Worm (Caenorhabditis elegans) whole organism, L1 larva: ENCODE results near the gene AH9.4.

Experiments
- C04F5.9 ChIP-seq: sonication (generic microtip); optimal IDR thresholded peaks from 2 replicates; lab custom pipeline; 2016; ENCODE audit warnings: missing genetic modification characterization, missing compliant biosample characterization
- C16A3.4 ChIP-seq: fragments of 150-350 bp; optimal IDR thresholded peaks from 2 replicates; lab custom pipeline; 2014; ENCODE audit warnings: missing biosample characterization, missing genetic modification characterization
- ama-1 ChIP-seq: fragments of 150-350 bp; optimal IDR thresholded peaks from 2 replicates; lab custom pipeline; 2014
- blmp-1 ChIP-seq: fragments of 150-350 bp; optimal IDR thresholded peaks from 2 replicates; lab custom pipeline; 2014; ENCODE audit warnings: missing biosample characterization, missing genetic modification characterization
- ceh-63 ChIP-seq: fragments of 200-800 bp; sonication (Bioruptor generic); optimal IDR thresholded peaks from 2 replicates; lab custom pipeline; 2018; ENCODE audit warnings: mild to moderate bottlenecking, missing genetic modification characterization, missing compliant biosample characterization
- ceh-8 ChIP-seq: fragments of 200-800 bp; sonication (Bioruptor generic); optimal IDR thresholded peaks from 2 replicates; lab custom pipeline; 2018; ENCODE audit warnings: mild to moderate bottlenecking, missing genetic modification characterization, moderate library complexity, missing compliant biosample characterization
- ceh-82 ChIP-seq, 3 experiments: fragments of 150-350 bp in 1 of 3; sonication (generic microtip) in 2 of 3; optimal IDR thresholded peaks; 2 replicates each; lab custom pipeline; 2014 to 2017; ENCODE audit warnings: missing biosample characterization in 3 of 3, missing genetic modification characterization in 3 of 3
- ceh-88 ChIP-seq: fragments of 200-800 bp; sonication (Bioruptor generic); IDR thresholded peaks from 2 replicates; pipeline ENCODE4 v1.3.6; 2022; ENCODE audit warnings: missing genetic modification characterization, missing compliant biosample characterization
- ceh-90 ChIP-seq: sonication (generic microtip); optimal IDR thresholded peaks from 2 replicates; lab custom pipeline; 2016; ENCODE audit warnings: missing genetic modification characterization, missing compliant biosample characterization
- dpl-1 ChIP-seq, 3 experiments: fragments of 150-350 bp in 2 of 3; sonication (generic microtip) in 1 of 3; optimal IDR thresholded peaks; 2 replicates each; lab custom pipeline; 2014 to 2017; ENCODE audit warnings: missing biosample characterization in 3 of 3, missing genetic modification characterization in 3 of 3, missing genetic modification reagents in 3 of 3
- efl-1 ChIP-seq, 4 experiments: fragments of 150-350 bp; optimal IDR thresholded peaks in 3 of 4; peaks in 1 of 4; 1 replicate in 1 of 4; 2 replicates in 3 of 4; lab custom pipeline; 2014; ENCODE audit warnings: missing biosample characterization in 2 of 4, missing genetic modification characterization in 2 of 4, missing genetic modification reagents in 2 of 4
- egl-27 ChIP-seq, 2 experiments: fragments of 150-350 bp in 1 of 2; sonication (generic microtip); optimal IDR thresholded peaks; 3 replicates each; lab custom pipeline; 2017 to 2018; ENCODE audit warnings: missing biosample characterization in 2 of 2, missing genetic modification characterization in 2 of 2, missing genetic modification reagents in 2 of 2
- elt-2 ChIP-seq: sonication (generic microtip); optimal IDR thresholded peaks from 2 replicates; lab custom pipeline; 2016; ENCODE audit warnings: missing genetic modification characterization, mild to moderate bottlenecking, inconsistent platforms, missing compliant biosample characterization, missing genetic modification reagents
- elt-3 ChIP-seq, 6 experiments: fragments of 150-350 bp in 1 of 6; sonication (generic microtip); optimal IDR thresholded peaks; 2 replicates each; lab custom pipeline; 2017 to 2018; ENCODE audit warnings: missing biosample characterization in 6 of 6, missing genetic modification characterization in 6 of 6, inconsistent platforms in 1 of 6
- ets-5 ChIP-seq: fragments of 200-800 bp; sonication (Bioruptor generic); IDR thresholded peaks from 2 replicates; pipeline ENCODE4 v1.3.6; 2022; ENCODE audit warnings: missing genetic modification characterization, missing compliant biosample characterization
- grh-1 ChIP-seq: fragments of 200-800 bp; sonication (Bioruptor generic); IDR thresholded peaks from 2 replicates; pipeline ENCODE4 v1.3.6; 2022; ENCODE audit warnings: missing genetic modification reagents, missing genetic modification characterization, missing compliant biosample characterization
- hlh-17 ChIP-seq: fragments of 200-800 bp; sonication (Bioruptor generic); optimal IDR thresholded peaks from 2 replicates; lab custom pipeline; 2018; ENCODE audit warnings: missing genetic modification characterization, mild to moderate bottlenecking, missing compliant biosample characterization, moderate library complexity, borderline replicate concordance
- lin-14 ChIP-seq: fragments of 200-800 bp; sonication (Bioruptor generic); optimal IDR thresholded peaks from 2 replicates; lab custom pipeline; 2018; ENCODE audit warnings: mild to moderate bottlenecking, missing genetic modification characterization, moderate library complexity, missing compliant biosample characterization
- lin-15B ChIP-seq: fragments of 150-350 bp; sonication (generic microtip); optimal IDR thresholded peaks from 3 replicates; lab custom pipeline; 2014; ENCODE audit warnings: missing biosample characterization, missing genetic modification characterization
- lin-35 ChIP-seq, 2 experiments: fragments of 150-350 bp; optimal IDR thresholded peaks; 2 replicates each; lab custom pipeline; 2014; ENCODE audit warnings: missing biosample characterization in 2 of 2, missing genetic modification characterization in 2 of 2, missing genetic modification reagents in 2 of 2
- lir-3 ChIP-seq: sonication (generic microtip); optimal IDR thresholded peaks from 2 replicates; lab custom pipeline; 2016; ENCODE audit warnings: mild to moderate bottlenecking, missing genetic modification characterization, moderate library complexity, missing compliant biosample characterization; ENCODE audit not compliant: poor library complexity
- lsy-2 ChIP-seq, 2 experiments: fragments of 150-350 bp; optimal IDR thresholded peaks; 2 replicates each; lab custom pipeline; 2014; ENCODE audit warnings: missing biosample characterization in 2 of 2, missing genetic modification characterization in 2 of 2
- mdl-1 ChIP-seq, 2 experiments: fragments of 150-350 bp; optimal IDR thresholded peaks; 2 replicates each; lab custom pipeline; 2014 to 2017; ENCODE audit warnings: missing biosample characterization in 2 of 2, missing genetic modification characterization in 2 of 2, inconsistent platforms in 1 of 2
- mep-1 ChIP-seq: fragments of 150-350 bp; optimal IDR thresholded peaks from 2 replicates; lab custom pipeline; 2014; ENCODE audit warnings: missing biosample characterization, missing genetic modification characterization
- nhr-11 ChIP-seq: fragments of 150-350 bp; optimal IDR thresholded peaks from 2 replicates; lab custom pipeline; 2014; ENCODE audit warnings: missing biosample characterization, missing genetic modification characterization
- nhr-12 ChIP-seq: sonication (generic microtip); optimal IDR thresholded peaks from 2 replicates; lab custom pipeline; 2017; ENCODE audit warnings: missing biosample characterization, missing genetic modification characterization
- nhr-19 ChIP-seq: fragments of 200-800 bp; sonication (Bioruptor generic); conservative IDR thresholded peaks from 2 replicates; pipeline ENCODE4 v1.3.6; 2022; ENCODE audit warnings: missing genetic modification characterization, missing compliant biosample characterization
- nhr-20 ChIP-seq: sonication (generic microtip); optimal IDR thresholded peaks from 2 replicates; lab custom pipeline; 2016; ENCODE audit warnings: mild to moderate bottlenecking, missing genetic modification characterization, missing compliant biosample characterization
- nhr-47 ChIP-seq: sonication (generic microtip); optimal IDR thresholded peaks from 2 replicates; lab custom pipeline; 2016; ENCODE audit warnings: mild to moderate bottlenecking, missing genetic modification characterization, moderate library complexity, missing compliant biosample characterization
- nhr-71 ChIP-seq: sonication (generic microtip); optimal IDR thresholded peaks from 2 replicates; lab custom pipeline; 2016; ENCODE audit warnings: mild to moderate bottlenecking, missing genetic modification characterization, moderate library complexity, missing compliant biosample characterization
- nhr-77 ChIP-seq: fragments of 150-350 bp; optimal IDR thresholded peaks from 2 replicates; lab custom pipeline; 2014; ENCODE audit warnings: missing biosample characterization, missing genetic modification characterization
- nhr-85 ChIP-seq: sonication (generic microtip); peaks from one replicate; lab custom pipeline; 2016; ENCODE audit warnings: missing genetic modification characterization, inconsistent platforms, missing compliant biosample characterization
- nhr-90 ChIP-seq: sonication (generic microtip); optimal IDR thresholded peaks from 2 replicates; lab custom pipeline; 2016; ENCODE audit warnings: mild to moderate bottlenecking, missing genetic modification characterization, missing compliant biosample characterization; ENCODE audit not compliant: poor library complexity
- pag-3 ChIP-seq: sonication (generic microtip); optimal IDR thresholded peaks from 2 replicates; lab custom pipeline; 2017; ENCODE audit warnings: missing genetic modification characterization, mild to moderate bottlenecking, missing compliant biosample characterization, antibody characterized with exemption, borderline replicate concordance; ENCODE audit not compliant: insufficient read depth
- pax-3 ChIP-seq: fragments of 200-800 bp; sonication (Bioruptor generic); optimal IDR thresholded peaks from 2 replicates; lab custom pipeline; 2018; ENCODE audit warnings: mild to moderate bottlenecking, missing genetic modification characterization, moderate library complexity, missing compliant biosample characterization
- rnt-1 ChIP-seq: sonication (generic microtip); optimal IDR thresholded peaks from 2 replicates; lab custom pipeline; 2016; ENCODE audit warnings: mild to moderate bottlenecking, missing genetic modification characterization, moderate library complexity, missing compliant biosample characterization
- skn-1 ChIP-seq: fragments of 150-350 bp; optimal IDR thresholded peaks from 2 replicates; lab custom pipeline; 2014; ENCODE audit warnings: missing biosample characterization, missing genetic modification characterization
- snpc-4 ChIP-seq: fragments of 150-350 bp; optimal IDR thresholded peaks from 2 replicates; lab custom pipeline; 2014; ENCODE audit warnings: missing biosample characterization, missing genetic modification characterization
- snu-23 ChIP-seq: sonication (generic microtip); optimal IDR thresholded peaks from 2 replicates; lab custom pipeline; 2016; ENCODE audit warnings: missing genetic modification characterization, missing compliant biosample characterization
- sox-4 ChIP-seq: sonication (generic microtip); optimal IDR thresholded peaks from 2 replicates; lab custom pipeline; 2016; ENCODE audit warnings: missing genetic modification characterization, missing compliant biosample characterization
- tbx-2 ChIP-seq: sonication (generic microtip); optimal IDR thresholded peaks from 2 replicates; lab custom pipeline; 2016; ENCODE audit warnings: missing genetic modification characterization, missing compliant biosample characterization
- unc-130 ChIP-seq: fragments of 150-350 bp; optimal IDR thresholded peaks from 2 replicates; lab custom pipeline; 2017; ENCODE audit warnings: missing biosample characterization, missing genetic modification characterization, inconsistent platforms
- unc-86 ChIP-seq: sonication (generic microtip); optimal IDR thresholded peaks from 2 replicates; lab custom pipeline; 2016; ENCODE audit warnings: missing genetic modification characterization, missing compliant biosample characterization
- unc-98 ChIP-seq: fragments of 200-800 bp; sonication (Bioruptor generic); IDR thresholded peaks from 2 replicates; pipeline ENCODE4 v1.3.6; 2022; ENCODE audit warnings: missing genetic modification characterization, missing compliant biosample characterization
- xbp-1 ChIP-seq: sonication (generic microtip); optimal IDR thresholded peaks from 2 replicates; lab custom pipeline; 2016; ENCODE audit warnings: missing genetic modification characterization, missing compliant biosample characterization
- ztf-11 ChIP-seq, 2 experiments: sonication (generic microtip); optimal IDR thresholded peaks; 2 replicates each; lab custom pipeline; 2016 to 2017; ENCODE audit warnings: missing genetic modification characterization in 2 of 2, missing biosample characterization in 1 of 2, missing compliant biosample characterization in 1 of 2

Gene AH9.4

ce11 chrX:2317480-2317879, 43.3 kb upstream of the AH9.4 start (continued):
- no peak for TF ChIP-seq ceh-82 (tag; optimal IDR thresholded peaks at IDR 0.05; lab: Kevin White, UChicago)
- no peak for TF ChIP-seq snpc-4 (tag; lab: Kevin White, UChicago)
- no peak for TF ChIP-seq hlh-17
- no peak for TF ChIP-seq unc-86 (tag; lab: Kevin White, UChicago)
- TF ChIP-seq elt-3 (tag; optimal IDR thresholded peaks at IDR 0.05; lab: Kevin White, UChicago), result peak in 1 of 6 experiments; percentile 58
- TF ChIP-seq ceh-88 (GFP tag; lab: Robert Waterston, UW), result no peak
- TF ChIP-seq pag-3 (tag; lab: Kevin White, UChicago), result no peak

ce11 chrX:2316859-2317258, 42.7 kb upstream of the AH9.4 start:
- TF ChIP-seq nhr-19 (GFP tag; lab: Robert Waterston, UW), result no peak
- no peak for TF ChIP-seq ama-1 (lab: Kevin White, UChicago)
- TF ChIP-seq nhr-11 (tag; lab: Kevin White, UChicago), result no peak
- no peak for TF ChIP-seq sox-4 (tag; lab: Kevin White, UChicago)
- no peak for TF ChIP-seq ets-5 (GFP tag; lab: Robert Waterston, UW)
- no peak for TF ChIP-seq C16A3.4 (tag; lab: Kevin White, UChicago)
- no peak for TF ChIP-seq lin-35 (GFP tag; optimal IDR thresholded peaks at IDR 0.05; lab: Kevin White, UChicago)
- TF ChIP-seq nhr-77, result no peak
- TF ChIP-seq egl-27 (tag; optimal IDR thresholded peaks at IDR 0.05; lab: Kevin White, UChicago), result no peak
- no peak for TF ChIP-seq pag-3 (tag; lab: Kevin White, UChicago)
- TF ChIP-seq ceh-90 (tag; lab: Kevin White, UChicago), result no peak
- no peak for TF ChIP-seq grh-1 (GFP tag; lab: Robert Waterston, UW)
- no peak for TF ChIP-seq nhr-85 (tag; lab: Kevin White, UChicago)
- no peak for TF ChIP-seq mep-1 (tag; lab: Kevin White, UChicago)
- TF ChIP-seq ceh-63 (GFP tag; lab: Kevin White, UChicago), result no peak
- TF ChIP-seq dpl-1 (GFP tag; optimal IDR thresholded peaks at IDR 0.05; lab: Kevin White, UChicago), result no peak

ce11 chrX:2316205-2316604, 42.1 kb upstream of the AH9.4 start:
- no peak for TF ChIP-seq pag-3 (tag; lab: Kevin White, UChicago)
- peak in 1 of 2 experiments; percentile 4 for TF ChIP-seq efl-1 (optimal IDR thresholded peaks at IDR 0.05; lab: Kevin White, UChicago)
- TF ChIP-seq efl-1 (GFP tag; optimal IDR thresholded peaks at IDR 0.05 in 1 of 2; lab: Kevin White, UChicago), result peak in 1 of 2 experiments; percentile 1
- peak; percentile 24 for TF ChIP-seq tbx-2 (tag; lab: Kevin White, UChicago)
- TF ChIP-seq ceh-82 (tag; optimal IDR thresholded peaks at IDR 0.05; lab: Kevin White, UChicago), result no peak
- no peak for TF ChIP-seq ceh-8
- peak; percentile 42 for TF ChIP-seq blmp-1
- no peak for TF ChIP-seq nhr-12 (tag; lab: Kevin White, UChicago)
- peak in 1 of 2 experiments; percentile 15 for TF ChIP-seq lsy-2 (tag; optimal IDR thresholded peaks at IDR 0.05; lab: Kevin White, UChicago)
- peak; percentile 81 for TF ChIP-seq nhr-71 (tag; lab: Kevin White, UChicago)
- peak in 1 of 6 experiments; percentile 71 for TF ChIP-seq elt-3 (tag; optimal IDR thresholded peaks at IDR 0.05; lab: Kevin White, UChicago)
- TF ChIP-seq lin-14 (GFP tag; lab: Kevin White, UChicago), result peak; percentile 81
- TF ChIP-seq lin-35 (GFP tag; optimal IDR thresholded peaks at IDR 0.05; lab: Kevin White, UChicago), result peak in 1 of 2 experiments; percentile 50
- peak; percentile 48 for TF ChIP-seq nhr-90 (tag; lab: Kevin White, UChicago)
- peak; percentile 24 for TF ChIP-seq elt-2 (tag; lab: Kevin White, UChicago)
- peak; percentile 76 for TF ChIP-seq skn-1 (tag; lab: Kevin White, UChicago)
- TF ChIP-seq unc-98 (GFP tag; lab: Robert Waterston, UW), result no peak
- peak; percentile 78 for TF ChIP-seq nhr-20 (tag; lab: Kevin White, UChicago)
- no peak for TF ChIP-seq egl-27 (tag; optimal IDR thresholded peaks at IDR 0.05; lab: Kevin White, UChicago)
- no peak for TF ChIP-seq nhr-77
- peak; percentile 42 for TF ChIP-seq nhr-47
- no peak for TF ChIP-seq lin-15B (tag; lab: Kevin White, UChicago)
- TF ChIP-seq mdl-1 (tag; optimal IDR thresholded peaks at IDR 0.05; lab: Kevin White, UChicago), result peak in 1 of 2 experiments; percentile 94
- peak; percentile 11 for TF ChIP-seq xbp-1
- TF ChIP-seq C04F5.9 (tag; lab: Kevin White, UChicago), result no peak
- TF ChIP-seq lir-3, result peak; percentile 25
- no peak for TF ChIP-seq ztf-11 (tag; optimal IDR thresholded peaks at IDR 0.05; lab: Kevin White, UChicago)
- TF ChIP-seq ceh-88 (GFP tag; lab: Robert Waterston, UW), result no peak
- TF ChIP-seq rnt-1, result peak; percentile 60
- peak; percentile 87 for TF ChIP-seq nhr-85 (tag; lab: Kevin White, UChicago)
- TF ChIP-seq C16A3.4 (tag; lab: Kevin White, UChicago), result peak; percentile 36
- TF ChIP-seq snu-23 (GFP tag; lab: Kevin White, UChicago), result peak; percentile 79
- TF ChIP-seq nhr-19 (GFP tag; lab: Robert Waterston, UW), result peak; percentile 60
- peak; percentile 80 for TF ChIP-seq unc-130 (tag; lab: Kevin White, UChicago)
- TF ChIP-seq pax-3, result no peak
